Fruit fly (Drosophila melanogaster): ENCODE measurements around the gene CG14671.

Gene CG14671

DNA sequence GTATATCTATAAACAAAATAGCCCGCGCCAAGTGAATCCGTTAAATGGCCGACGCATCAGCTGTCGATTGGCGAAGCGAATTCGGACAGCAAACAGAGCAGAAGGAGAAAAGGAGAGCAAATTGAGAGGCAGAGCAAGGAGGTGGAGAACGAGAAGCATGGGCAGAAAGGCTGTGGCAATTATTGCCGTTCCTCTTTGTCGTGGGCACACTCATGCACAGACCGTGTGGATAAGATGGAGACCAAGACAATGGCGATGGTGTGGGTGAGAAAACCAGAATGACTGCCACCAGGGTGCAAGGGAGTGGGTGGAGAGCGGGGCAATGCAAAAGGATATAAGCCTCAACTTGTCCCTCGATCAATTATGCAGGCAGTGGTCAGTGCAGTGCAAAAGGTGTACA lies 46.6 kb upstream of the CG14671 start:
- TF ChIP-seq CG18599 (GFP tag; optimal IDR thresholded peaks at IDR 0.05): no peak
- peak; percentile 22 for TF ChIP-seq Med (GFP tag)
- TF ChIP-seq CG11504 (tag; optimal IDR thresholded peaks at IDR 0.05): no peak
- no peak for TF ChIP-seq dmrt99B (tag; optimal IDR thresholded peaks at IDR 0.05)
- TF ChIP-seq nom (GFP tag; optimal IDR thresholded peaks at IDR 0.05): peak; percentile 40

dm6 chr3R:5610656-5611055 lies 46.0 kb upstream of the CG14671 start:
- TF ChIP-seq Pdp1 (GFP tag; optimal IDR thresholded peaks at IDR 0.05) (peak in 1 of 2 experiments; percentile 91), exex (tag; optimal IDR thresholded peaks at IDR 0.05) (peak; percentile 55), sug (tag; optimal IDR thresholded peaks at IDR 0.05) (peak; percentile 88), CG9727 (GFP tag; optimal IDR thresholded peaks at IDR 0.05) (no peak), CG13775 (GFP tag; optimal IDR thresholded peaks at IDR 0.05) (no peak), sens (GFP tag) (peak; percentile 9)

DNA sequence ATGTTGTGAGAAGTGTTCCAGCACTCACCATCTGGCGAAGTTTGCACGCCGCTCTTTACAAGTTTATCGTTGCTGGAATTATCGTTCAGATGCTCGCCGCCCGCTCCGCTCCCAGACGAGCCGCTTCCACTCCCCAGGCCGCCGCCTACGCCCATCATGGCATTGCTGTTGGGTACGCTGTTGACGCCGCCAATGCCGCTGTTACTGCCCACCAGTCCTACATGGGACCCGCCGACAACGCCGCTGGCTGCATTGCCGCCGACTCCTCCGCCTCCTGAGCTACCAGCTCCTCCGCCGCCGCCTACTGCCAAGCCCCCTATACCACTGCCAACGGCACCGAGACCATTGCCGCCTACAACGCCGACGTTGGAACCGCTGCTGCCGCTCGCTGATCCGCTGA lies 43.8 kb upstream of the CG14671 start:
- TF ChIP-seq fd102C (GFP tag; optimal IDR thresholded peaks at IDR 0.05): no peak
- no peak for TF ChIP-seq fd96Cb (tag; optimal IDR thresholded peaks at IDR 0.05)
- TF ChIP-seq CG16779 (GFP tag; IDR thresholded peaks at IDR 0.05): 0 out of 2 replicates have a peak, but pooled peaks have one; percentile 18
- TF ChIP-seq CG7372 (GFP tag; IDR thresholded peaks at IDR 0.05): no peak
- no peak for TF ChIP-seq CG8388 (GFP tag; optimal IDR thresholded peaks at IDR 0.05)
- TF ChIP-seq ac (GFP tag; optimal IDR thresholded peaks at IDR 0.05): no peak
- TF ChIP-seq Stat92E (GFP tag; optimal IDR thresholded peaks at IDR 0.05): no peak
- no peak for TF ChIP-seq Hr78 (GFP tag; optimal IDR thresholded peaks at IDR 0.05)
- TF ChIP-seq CG33213 (GFP tag; optimal IDR thresholded peaks at IDR 0.05): no peak
- TF ChIP-seq Med (GFP tag): peak; percentile 52
- no peak for TF ChIP-seq CG30431 (GFP tag; optimal IDR thresholded peaks at IDR 0.05)
- TF ChIP-seq CkIIα-i1 (GFP tag; IDR thresholded peaks at IDR 0.05): no peak
- TF ChIP-seq h (optimal IDR thresholded peaks at IDR 0.05): no peak
- TF ChIP-seq tgo (GFP tag; IDR thresholded peaks at IDR 0.05): no peak
- no peak for TF ChIP-seq danr (GFP tag; IDR thresholded peaks at IDR 0.05)
- TF ChIP-seq CG11093 (GFP tag; IDR thresholded peaks at IDR 0.05): 0 out of 3 replicates have a peak, but pooled peaks have one; percentile 40
- TF ChIP-seq Dfd (GFP tag; optimal IDR thresholded peaks at IDR 0.05): peak in 1 of 2 experiments; percentile 73
- TF ChIP-seq CG9727 (GFP tag; optimal IDR thresholded peaks at IDR 0.05): no peak
- TF ChIP-seq CG8359 (GFP tag; optimal IDR thresholded peaks at IDR 0.05; ENCODE audit: borderline replicate concordance): no peak
- no peak for TF ChIP-seq E2f1 (GFP tag; IDR thresholded peaks at IDR 0.05)
- TF ChIP-seq esg (GFP tag; conservative IDR thresholded peaks at IDR 0.05): no peak
- no peak for TF ChIP-seq CG12744 (GFP tag; optimal IDR thresholded peaks at IDR 0.05)
- TF ChIP-seq CG4282 (GFP tag; optimal IDR thresholded peaks at IDR 0.05): no peak
- TF ChIP-seq CG11456 (GFP tag; IDR thresholded peaks at IDR 0.05): 0 out of 3 replicates have a peak, but pooled peaks have one; percentile 32
- TF ChIP-seq CG7963 (GFP tag; IDR thresholded peaks at IDR 0.05; ENCODE audit: partially characterized antibody): no peak
- TF ChIP-seq CG42726 (GFP tag; IDR thresholded peaks at IDR 0.05; ENCODE audit: partially characterized antibody): no peak
- TF ChIP-seq so (GFP tag; IDR thresholded peaks at IDR 0.05): no peak
- peak; percentile 59 for TF ChIP-seq CG8478 (optimal IDR thresholded peaks at IDR 0.05)
- TF ChIP-seq row (GFP tag; IDR thresholded peaks at IDR 0.05): no peak
- no peak for TF ChIP-seq Tbp (GFP tag; optimal IDR thresholded peaks at IDR 0.05)
- TF ChIP-seq stc (GFP tag; IDR thresholded peaks at IDR 0.05): no peak
- TF ChIP-seq inv (GFP tag; IDR thresholded peaks at IDR 0.05; ENCODE audit: partially characterized antibody): 0 out of 2 replicates have a peak, but pooled peaks have one; percentile 12
- no peak for TF ChIP-seq nerfin-2 (GFP tag; IDR thresholded peaks at IDR 0.05; ENCODE audit: partially characterized antibody)
- no peak for TF ChIP-seq CG2889 (GFP tag; IDR thresholded peaks at IDR 0.05)
- no peak for TF ChIP-seq CG13296 (GFP tag; optimal IDR thresholded peaks at IDR 0.05)
- TF ChIP-seq CG2712 (tag; optimal IDR thresholded peaks at IDR 0.05): no peak
- 0 out of 3 replicates have a peak, but pooled peaks have one; percentile 25 for TF ChIP-seq ci (GFP tag; IDR thresholded peaks at IDR 0.05)
